Worm (Caenorhabditis elegans): ENCODE measurements around the gene mttu-1.

DNA sequence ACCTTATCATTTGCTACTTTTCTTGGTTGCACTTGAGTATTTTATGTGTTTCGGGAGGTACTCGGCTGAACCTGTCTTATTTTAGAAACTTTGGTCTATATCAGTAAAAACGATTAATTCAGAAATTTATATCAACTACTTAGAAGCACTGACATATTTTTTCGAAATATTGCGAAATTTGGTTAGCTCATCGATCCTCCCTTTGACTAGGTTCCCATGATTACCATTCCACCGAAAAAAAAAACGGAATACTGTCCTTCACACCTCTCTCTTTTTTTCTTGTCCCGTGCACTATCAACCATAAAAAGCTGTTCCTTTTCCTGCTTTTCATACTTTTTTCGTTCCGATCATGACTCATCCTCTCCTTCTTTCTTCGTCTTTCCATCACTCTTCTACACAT is 11.4 kb downstream of the mttu-1 start:
- TF ChIP-seq W03F9.2 (tag; optimal IDR thresholded peaks at IDR 0.05), result no peak
- no peak for TF ChIP-seq him-1 (tag; optimal IDR thresholded peaks at IDR 0.05)

All from whole organism, L4/young adult.